Worm (Caenorhabditis elegans) whole organism, young adult: ENCODE data around the gene Y54F10BM.3.

Experiments used
- F23B12.7 ChIP-seq: sonication (generic microtip); optimal IDR thresholded peaks from 2 replicates; lab custom pipeline; 2017; ENCODE audit warnings: missing genetic modification characterization, mild to moderate bottlenecking, missing compliant biosample characterization, antibody characterized with exemption, moderate library complexity; ENCODE audit not compliant: insufficient read depth
- athp-1 ChIP-seq: sonication (generic microtip); optimal IDR thresholded peaks from 2 replicates; lab custom pipeline; 2017; ENCODE audit warnings: mild to moderate bottlenecking, missing genetic modification characterization, missing compliant biosample characterization
- ccch-3 ChIP-seq: fragments of 200-800 bp; sonication (Bioruptor generic); optimal IDR thresholded peaks from 2 replicates; lab custom pipeline; 2018; ENCODE audit warnings: mild to moderate bottlenecking, missing genetic modification characterization, missing compliant biosample characterization
- hmg-1.2 ChIP-seq: fragments of 200-800 bp; sonication (Bioruptor generic); IDR thresholded peaks from 2 replicates; pipeline ENCODE4 v1.3.6; 2022; ENCODE audit warnings: missing genetic modification reagents, missing genetic modification characterization, missing compliant biosample characterization
- lag-1 ChIP-seq: fragments of 200-800 bp; sonication (Bioruptor generic); IDR thresholded peaks from 2 replicates; pipeline ENCODE4 v1.3.6; 2022; ENCODE audit warnings: missing genetic modification reagents, missing genetic modification characterization, missing compliant biosample characterization
- pbrm-1 ChIP-seq: fragments of 200-800 bp; sonication (Bioruptor generic); IDR thresholded peaks from 2 replicates; pipeline ENCODE4 v1.3.6; 2022; ENCODE audit warnings: missing genetic modification reagents, missing genetic modification characterization, missing compliant biosample characterization
- snpc-4 ChIP-seq, 5 experiments: fragments of 150-350 bp in 1 of 5; sonication (generic microtip) in 4 of 5; optimal IDR thresholded peaks; 2 replicates each; lab custom pipeline; 2014 to 2018; ENCODE audit warnings: missing genetic modification characterization in 5 of 5, missing biosample characterization in 3 of 5, antibody characterized with exemption in 2 of 5, mild to moderate bottlenecking in 2 of 5, missing compliant biosample characterization in 2 of 5, missing genotype in 2 of 5, moderate library complexity in 2 of 5, missing genetic modification reagents in 1 of 5

ce11 chrIII:2232360-2232759, 49.5 kb upstream of the Y54F10BM.3 start, which contains the start of gene fbxa-47:
- TF ChIP-seq hmg-1.2 (GFP tag; lab: Robert Waterston, UW) (no peak), athp-1 (tag; lab: Kevin White, UChicago) (no peak), pbrm-1 (GFP tag; lab: Robert Waterston, UW) (no peak), lag-1 (GFP tag; lab: Robert Waterston, UW) (no peak), snpc-4 (GFP tag; optimal IDR thresholded peaks at IDR 0.05; lab: Kevin White, UChicago) (no peak), snpc-4 (tag; optimal IDR thresholded peaks at IDR 0.05; lab: Kevin White, UChicago) (no peak), F23B12.7 (tag; lab: Kevin White, UChicago) (no peak), ccch-3 (GFP tag; lab: Kevin White, UChicago) (no peak)
